Worm (Caenorhabditis elegans) whole organism, early embryonic: ENCODE data around the gene F43E12.1.

Experiments used
- aly-1 ChIP-seq: sonication (generic microtip); optimal IDR thresholded peaks from 2 replicates; lab custom pipeline; 2016; ENCODE audit warnings: missing genetic modification characterization, missing compliant biosample characterization
- ama-1 ChIP-seq: fragments of 150-350 bp; optimal IDR thresholded peaks from 2 replicates; lab custom pipeline; 2014
- flt-1 ChIP-seq: fragments of 200-800 bp; sonication (Bioruptor generic); IDR thresholded peaks from 2 replicates; pipeline ENCODE4 v1.3.6; 2022; ENCODE audit warnings: missing genetic modification characterization, missing compliant biosample characterization
- pes-1 ChIP-seq: fragments of 200-800 bp; sonication (Bioruptor generic); IDR thresholded peaks from 2 replicates; pipeline ENCODE4 v1.3.6; 2022; ENCODE audit warnings: missing genetic modification reagents, missing genetic modification characterization, missing compliant biosample characterization
- tbx-37 ChIP-seq: fragments of 200-800 bp; sonication (Bioruptor generic); conservative IDR thresholded peaks from 2 replicates; pipeline ENCODE4 v1.3.6; 2022; ENCODE audit warnings: missing genetic modification reagents, missing genetic modification characterization, missing compliant biosample characterization
- tra-4 ChIP-seq: sonication (generic microtip); optimal IDR thresholded peaks from 2 replicates; lab custom pipeline; 2017; ENCODE audit warnings: missing genetic modification characterization, missing compliant biosample characterization

DNA sequence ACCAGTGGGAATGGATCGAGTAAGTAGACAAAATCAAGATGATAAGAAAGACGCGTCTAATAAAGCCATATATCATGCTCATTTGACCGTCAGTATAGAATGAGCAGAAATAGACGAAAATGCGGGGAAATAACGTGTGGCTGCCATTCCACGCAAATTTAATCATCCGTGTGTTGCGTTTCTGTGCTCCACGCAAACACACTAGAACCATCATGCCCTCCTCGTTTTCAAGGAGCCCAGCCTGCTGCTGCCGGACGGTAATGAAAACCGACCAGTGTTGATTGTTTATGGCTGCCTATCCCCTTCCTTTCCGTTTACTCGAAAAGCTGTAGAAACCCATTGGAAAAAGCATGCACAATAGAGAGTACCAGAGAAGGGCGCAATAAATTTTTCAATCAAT lies 42.8 kb downstream of the F43E12.1 start:
- TF ChIP-seq flt-1 (GFP tag; lab: Robert Waterston, UW) (no peak), ama-1 (lab: Kevin White, UChicago) (no peak), tbx-37 (GFP tag; lab: Robert Waterston, UW) (no peak), aly-1 (tag; lab: Kevin White, UChicago) (no peak), tra-4 (no peak), pes-1 (no peak)
